Worm (Caenorhabditis elegans): Measurements from ENCODE around the gene mct-3.

mct-3 gene

DNA sequence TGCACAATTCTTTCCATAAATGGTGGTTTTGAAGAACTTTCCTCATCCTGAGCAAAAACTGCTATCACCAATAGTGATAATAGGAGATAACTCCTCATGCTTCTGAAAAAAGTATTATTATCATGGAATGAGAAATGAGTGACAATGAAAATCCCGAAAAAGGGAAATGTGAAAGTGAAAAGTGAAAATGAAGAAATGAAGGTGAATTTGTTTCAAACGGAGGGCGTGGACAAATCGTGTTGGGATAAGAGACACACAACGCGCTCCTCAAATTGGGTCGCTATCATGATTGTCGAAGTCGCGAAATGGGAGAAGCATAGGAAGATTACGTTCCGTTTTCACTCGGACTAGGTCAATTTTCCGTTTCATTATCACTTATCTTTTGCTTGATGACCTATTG is 11.5 kb downstream of the mct-3 start, which contains the start of gene M03B6.3:
Gene M03B6.3, minus strand, starts transcription at position 102 of the 400 bp plus-strand sequence.
- no peak for TF ChIP-seq unc-62 (GFP tag; optimal IDR thresholded peaks at IDR 0.05)

DNA sequence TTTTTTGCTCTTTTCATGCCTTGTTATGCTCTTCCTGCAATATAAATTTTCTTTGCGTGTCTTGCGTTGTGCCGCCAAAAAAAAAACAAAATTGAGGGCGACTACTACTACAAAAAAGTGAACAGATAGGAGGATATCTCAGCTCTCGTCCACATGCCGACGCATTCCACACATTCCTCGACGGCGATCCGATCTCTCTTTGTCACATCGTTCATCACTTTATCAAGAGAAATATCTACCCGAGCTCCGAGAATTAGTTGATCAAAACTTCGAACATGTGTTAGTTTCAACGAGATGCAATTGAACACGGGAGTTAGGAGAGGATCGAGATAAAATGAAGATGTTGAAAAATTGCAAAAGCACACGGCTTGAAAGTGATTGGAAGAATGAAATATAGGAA is 18.4 kb downstream of the mct-3 start:
- TF ChIP-seq unc-62 (GFP tag; optimal IDR thresholded peaks at IDR 0.05) = no peak

DNA sequence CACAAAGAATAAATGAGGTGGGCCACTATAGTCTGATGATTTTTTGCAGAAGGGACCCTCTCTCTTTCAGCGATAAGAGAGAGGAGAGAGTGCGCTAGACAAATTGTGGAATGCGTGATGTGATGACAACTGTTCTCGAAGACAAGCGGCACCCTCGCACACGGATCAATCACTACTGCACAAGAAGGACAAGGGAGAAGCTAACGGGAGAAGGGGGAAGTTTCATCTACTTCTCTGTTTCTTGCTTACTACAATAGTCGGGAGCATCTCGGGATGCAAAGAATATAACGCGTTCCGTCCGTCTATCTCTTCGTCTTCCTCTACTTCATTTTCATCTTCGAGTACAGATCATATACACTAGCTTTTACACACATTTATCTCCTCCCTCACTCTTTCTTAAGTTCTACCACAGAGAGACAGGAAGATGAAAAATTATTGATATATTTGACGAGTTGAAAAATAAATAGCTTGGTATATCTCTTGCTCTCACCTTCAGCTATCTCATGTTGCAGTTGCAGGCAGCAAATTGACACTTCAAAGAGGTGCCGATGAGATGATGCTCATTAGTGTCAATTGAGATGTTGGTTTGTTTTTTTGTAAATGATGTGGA is 20.7 kb downstream of the mct-3 start:
- TF ChIP-seq unc-62 (GFP tag; optimal IDR thresholded peaks at IDR 0.05) = no peak

DNA sequence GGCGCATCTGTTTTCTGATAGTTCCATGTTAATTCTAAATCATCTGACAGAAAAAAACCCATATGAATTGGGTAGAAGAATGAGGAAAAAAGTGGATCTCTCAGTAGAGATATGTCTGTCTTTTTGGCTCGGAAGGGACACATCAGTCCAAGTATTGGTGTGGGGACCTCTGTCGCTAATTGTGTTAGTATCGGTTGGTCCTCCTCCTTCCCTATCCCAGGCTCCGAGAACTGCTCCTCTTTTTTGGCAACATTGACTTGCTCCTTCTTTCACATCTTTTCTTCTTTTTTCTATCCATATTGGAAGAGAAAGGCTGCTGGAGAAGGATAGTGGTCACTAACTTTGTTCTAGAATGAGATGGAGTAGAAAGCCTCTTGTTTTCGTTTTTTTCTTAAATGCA is 23.2 kb downstream of the mct-3 start:
- TF ChIP-seq unc-62 (GFP tag; optimal IDR thresholded peaks at IDR 0.05) = no peak

DNA sequence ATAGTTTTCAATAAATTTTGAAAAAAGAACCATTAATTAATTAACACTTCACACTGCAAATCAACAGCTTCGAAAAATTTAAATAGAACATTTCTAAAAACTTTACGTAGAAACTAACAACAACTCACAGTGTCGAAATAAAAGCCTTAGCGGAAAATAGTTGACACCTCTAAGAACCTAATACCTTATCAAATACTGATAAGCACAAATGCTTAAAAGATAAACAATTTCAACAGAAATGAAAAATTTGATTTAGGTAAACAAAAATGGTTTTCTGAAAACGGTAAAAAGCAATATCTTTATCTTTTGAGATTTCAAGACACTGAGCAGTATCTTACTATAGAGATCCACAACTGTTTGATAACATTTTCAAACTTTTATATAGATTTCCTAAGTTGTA is 24.2 kb downstream of the mct-3 start:
- no peak for TF ChIP-seq unc-62 (GFP tag; optimal IDR thresholded peaks at IDR 0.05)

DNA sequence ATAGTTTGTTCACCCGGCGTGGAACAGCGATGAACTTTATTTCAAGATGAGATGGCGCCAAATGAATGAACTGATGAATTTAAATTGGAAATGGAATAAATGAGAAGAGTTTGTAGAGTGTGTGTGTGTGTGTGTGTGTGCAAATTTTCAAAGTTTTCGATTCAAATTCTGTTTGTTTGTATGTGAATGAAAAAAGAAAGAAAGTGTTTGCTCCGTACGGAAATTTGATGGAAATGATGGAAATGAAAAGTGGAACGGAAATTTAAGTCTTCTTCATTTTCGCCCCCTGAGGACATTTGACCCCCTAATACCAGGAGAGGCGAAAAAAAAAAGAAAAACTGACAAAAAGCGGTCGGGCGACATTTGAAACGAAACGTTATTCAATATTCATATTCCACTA is 25.4 kb downstream of the mct-3 start:
- no peak for TF ChIP-seq unc-62 (GFP tag; optimal IDR thresholded peaks at IDR 0.05)

DNA sequence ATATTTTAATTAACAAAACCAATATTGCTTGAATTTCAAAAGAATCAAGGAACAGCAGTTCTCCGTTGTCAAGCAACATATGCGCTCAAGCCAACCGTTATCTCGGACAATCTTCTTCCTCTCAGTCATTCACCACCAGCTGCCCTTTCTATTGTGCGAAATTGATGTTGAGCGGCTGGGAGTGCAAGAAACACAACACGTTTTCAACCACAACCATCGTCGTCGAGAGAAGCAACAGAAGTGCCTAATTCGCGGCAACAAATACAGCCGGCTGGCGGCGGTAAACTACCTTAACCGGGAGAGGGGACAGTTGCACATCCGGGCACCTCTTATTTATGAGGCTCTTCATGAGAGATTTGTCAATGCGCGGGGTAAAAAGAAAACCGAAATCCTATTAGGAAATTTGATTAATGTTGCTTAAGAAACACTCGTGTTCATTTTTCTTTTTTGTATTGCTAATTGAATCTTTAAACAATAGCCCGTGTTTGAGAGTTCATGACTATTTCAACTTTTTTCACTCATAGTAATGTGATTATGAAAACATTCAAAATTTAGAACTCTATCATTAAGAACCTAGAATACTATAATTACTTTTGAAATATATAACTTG is 29.2 kb downstream of the mct-3 start:
- no peak for TF ChIP-seq unc-62 (GFP tag; optimal IDR thresholded peaks at IDR 0.05)

DNA sequence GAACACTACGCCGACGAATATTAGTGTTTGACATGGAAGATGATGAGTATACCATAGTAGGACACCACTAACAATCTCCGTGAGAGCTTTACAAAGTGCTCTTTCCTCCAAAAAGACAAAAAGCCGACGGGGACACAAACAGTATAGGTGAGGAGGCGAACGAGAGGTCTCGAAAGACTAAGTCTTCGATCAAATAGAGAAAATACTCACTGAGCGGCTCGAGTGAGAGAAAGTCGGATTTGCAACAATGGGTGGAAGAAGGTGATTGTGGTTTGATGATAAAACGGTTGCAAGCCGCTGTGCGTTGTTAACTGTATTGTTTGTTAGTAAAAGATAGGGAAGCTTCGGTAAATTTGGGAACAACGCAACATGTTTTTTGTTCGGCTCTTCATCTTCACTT is 29.9 kb downstream of the mct-3 start, which contains the start of gene hlb-1:
Gene hlb-1, minus strand, starts transcription at position 101 of the 400 bp plus-strand sequence.
- no peak for TF ChIP-seq unc-62 (GFP tag; optimal IDR thresholded peaks at IDR 0.05)

DNA sequence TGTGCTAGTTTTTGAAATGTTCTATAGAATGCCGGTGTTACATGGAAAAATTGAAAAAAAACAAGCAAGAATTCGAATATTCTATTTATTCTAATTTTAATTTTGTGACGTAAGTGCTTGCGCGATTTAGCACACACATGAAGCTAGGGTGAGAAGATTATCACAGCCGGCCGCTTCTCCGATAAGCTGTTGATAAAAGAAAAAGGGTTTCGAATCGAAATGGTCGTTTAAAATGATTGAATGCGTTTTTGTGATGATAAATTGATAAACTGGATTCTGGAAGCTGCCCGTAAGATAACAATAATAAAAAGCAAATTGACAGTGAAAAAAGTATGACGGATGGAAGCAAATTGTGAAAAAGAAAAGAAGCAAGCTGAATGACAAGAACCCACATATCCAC is 31.5 kb downstream of the mct-3 start:
- TF ChIP-seq unc-62 (GFP tag; optimal IDR thresholded peaks at IDR 0.05) = no peak

DNA sequence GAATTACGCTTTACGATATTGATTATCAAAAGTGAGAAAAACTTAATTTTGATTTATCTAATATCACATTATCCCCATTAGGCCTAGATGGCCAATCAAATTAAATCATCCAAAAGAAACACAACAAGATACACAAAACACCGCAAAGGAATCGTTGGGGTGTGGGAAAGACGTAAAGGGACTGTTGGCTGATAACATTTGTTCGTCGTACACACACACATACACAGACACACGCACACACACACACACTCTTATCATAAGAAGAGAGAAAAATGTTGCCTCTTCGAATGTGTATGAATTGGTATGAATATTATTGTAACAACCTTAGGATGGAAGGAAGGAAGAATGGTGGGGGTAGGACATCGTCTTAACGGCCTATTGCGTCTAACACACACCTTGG is 32.4 kb downstream of the mct-3 start:
- TF ChIP-seq unc-62 (GFP tag; optimal IDR thresholded peaks at IDR 0.05) = no peak

DNA sequence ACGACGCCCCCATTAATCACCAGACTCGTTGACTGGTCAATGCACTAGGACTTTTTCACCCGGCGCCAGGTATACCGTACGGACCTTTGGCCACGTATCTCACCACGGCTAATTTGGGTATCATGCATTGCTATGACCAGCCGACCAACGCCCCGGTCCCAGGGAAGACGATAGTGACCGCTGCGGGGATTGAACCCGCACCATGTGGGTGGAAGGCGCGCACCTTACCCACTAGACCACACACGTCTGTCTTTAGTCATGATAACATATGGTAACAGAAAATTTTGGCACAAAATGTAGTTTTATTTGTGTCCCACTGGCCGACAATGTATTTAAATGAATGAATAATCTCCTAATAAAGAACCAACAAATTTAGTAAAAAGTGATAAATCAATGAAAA is 33.5 kb downstream of the mct-3 start:
- no peak for TF ChIP-seq unc-62 (GFP tag; optimal IDR thresholded peaks at IDR 0.05)

DNA sequence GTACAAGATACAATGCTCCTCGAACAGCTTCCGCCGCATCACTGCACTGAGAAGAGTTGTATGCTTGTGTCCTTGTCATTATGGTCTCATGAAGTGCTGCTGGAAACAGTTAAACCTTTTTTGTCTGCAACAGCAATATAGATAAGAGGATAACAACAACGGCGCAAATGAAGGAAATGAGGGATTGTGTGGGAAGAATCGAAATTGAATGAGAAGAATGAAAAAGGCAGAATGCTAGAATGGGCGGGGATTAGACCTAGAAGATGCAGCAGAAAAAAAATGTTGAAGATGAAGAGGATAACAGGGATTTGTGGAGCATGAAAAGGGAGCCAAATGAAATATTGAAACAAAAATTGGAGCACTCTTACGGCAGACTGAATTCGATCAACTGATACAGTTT is 40.5 kb downstream of the mct-3 start, which contains the start of gene sra-37:
Gene sra-37, minus strand, starts transcription at position 101 of the 400 bp plus-strand sequence.
- TF ChIP-seq unc-62 (GFP tag; optimal IDR thresholded peaks at IDR 0.05) = no peak

DNA sequence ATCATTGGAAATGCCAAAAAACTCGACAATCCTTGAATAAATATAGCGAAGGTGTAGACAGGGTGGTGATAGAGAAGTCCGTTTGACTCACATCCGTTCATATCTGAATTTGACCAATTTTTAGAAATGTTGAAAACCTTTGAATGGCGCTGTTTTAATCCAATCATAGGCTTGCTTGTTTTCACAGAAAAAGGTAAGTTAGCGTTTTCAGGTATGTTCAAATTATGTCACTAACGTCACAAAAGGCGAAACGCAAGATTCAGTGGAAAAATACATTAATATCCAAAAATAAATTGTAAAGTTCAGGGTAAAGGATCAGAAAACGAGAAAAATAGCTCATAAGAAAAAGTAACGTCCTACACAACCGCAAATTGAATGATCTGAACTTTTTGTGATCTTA is 47.3 kb downstream of the mct-3 start, which contains the start of gene sra-38:
Gene sra-38, minus strand, starts transcription at position 101 of the 400 bp plus-strand sequence.
- no peak for TF ChIP-seq unc-62 (GFP tag; optimal IDR thresholded peaks at IDR 0.05)

DNA sequence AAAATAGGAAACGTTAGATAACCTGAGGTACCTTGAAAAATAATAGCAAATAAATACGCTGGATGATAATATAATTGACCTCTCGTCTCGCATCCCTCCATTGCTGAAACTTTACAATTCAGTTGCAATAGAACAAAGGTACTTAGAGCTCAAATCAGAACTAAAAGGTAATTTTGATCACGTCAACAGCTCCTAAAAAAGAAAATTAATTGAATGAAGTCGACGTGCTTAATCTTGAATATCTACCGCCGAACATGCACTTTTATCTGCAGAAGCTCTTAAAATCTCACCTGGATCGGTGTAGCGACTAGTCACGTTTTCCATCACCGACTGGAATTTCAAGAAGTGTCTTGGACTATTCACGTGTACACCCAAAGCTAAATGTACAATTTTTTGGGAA is 50.6 kb downstream of the mct-3 start, which contains the start of gene sra-39:
Gene sra-39, minus strand, starts transcription at position 101 of the 400 bp plus-strand sequence.
- TF ChIP-seq unc-62 (GFP tag; optimal IDR thresholded peaks at IDR 0.05) = no peak

DNA sequence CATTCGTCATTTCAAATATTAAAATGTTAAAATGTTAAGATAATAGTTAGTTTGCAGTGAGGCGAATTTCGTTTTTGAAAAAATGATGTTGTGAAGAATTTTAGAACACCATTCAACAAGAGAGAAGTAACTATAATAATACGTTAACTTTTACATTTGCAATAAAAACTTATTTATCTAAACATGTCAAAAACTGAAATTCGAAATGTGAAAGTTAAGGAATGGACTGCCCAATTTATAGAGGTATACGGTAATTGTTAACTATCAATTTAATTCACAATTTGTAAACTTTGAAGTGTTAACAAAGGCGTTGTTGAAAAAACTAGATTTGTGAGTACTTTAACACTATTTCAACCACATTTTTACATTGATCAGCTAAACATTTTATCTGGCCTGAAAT is 51.1 kb downstream of the mct-3 start:
- TF ChIP-seq unc-62 (GFP tag; optimal IDR thresholded peaks at IDR 0.05) = no peak

Measured in whole organism, dauer.